Worm (Caenorhabditis elegans): Measurements from ENCODE around the gene tmem-131.

DNA sequence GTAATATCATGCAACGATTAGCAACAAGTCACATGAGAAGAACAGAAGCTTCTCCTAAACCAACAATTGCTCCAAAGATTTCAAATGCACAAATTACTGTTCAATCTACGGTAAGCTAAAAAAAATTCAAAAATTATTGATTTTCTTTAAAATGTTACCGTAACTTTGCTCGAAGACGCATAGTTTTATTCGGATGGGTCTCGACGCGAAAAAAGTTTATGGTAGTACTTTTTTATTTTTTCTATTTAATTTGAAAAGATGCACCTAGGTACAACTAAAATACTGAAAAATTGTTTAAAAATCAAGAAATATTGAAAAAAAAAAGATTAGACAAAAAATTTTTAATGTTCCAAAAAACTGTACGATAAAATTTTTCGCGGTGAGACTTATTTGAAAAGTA is 10.3 kb downstream of the tmem-131 start:
- no peak for TF ChIP-seq jun-1 (tag; optimal IDR thresholded peaks at IDR 0.05)
- no peak for TF ChIP-seq dmd-6 (GFP tag; IDR thresholded peaks at IDR 0.05)
- TF ChIP-seq F10B5.3 (tag; optimal IDR thresholded peaks at IDR 0.05), result no peak
- no peak for TF ChIP-seq daf-16 (GFP tag; optimal IDR thresholded peaks at IDR 0.05)
- TF ChIP-seq daf-16 (tag; optimal IDR thresholded peaks at IDR 0.05), result no peak
- TF ChIP-seq egl-27 (tag; optimal IDR thresholded peaks at IDR 0.05), result no peak
- no peak for TF ChIP-seq nhr-237 (tag; optimal IDR thresholded peaks at IDR 0.05)
- no peak for TF ChIP-seq unc-62 (GFP tag; optimal IDR thresholded peaks at IDR 0.05 in 1 of 2)
- no peak for TF ChIP-seq unc-62 (tag; optimal IDR thresholded peaks at IDR 0.05)
- TF ChIP-seq ZK546.5 (tag; optimal IDR thresholded peaks at IDR 0.05), result no peak
- no peak for TF ChIP-seq lin-13 (GFP tag; optimal IDR thresholded peaks at IDR 0.05)
